Worm (Caenorhabditis elegans) whole organism, L2 larva: ENCODE results near the gene nlp-68.

ENCODE experiments used
- ceh-16 ChIP-seq: fragments of 150-350 bp; optimal IDR thresholded peaks from 2 replicates; lab custom pipeline; 2014; ENCODE audit warnings: missing biosample characterization, missing genetic modification characterization
- fos-1 ChIP-seq: fragments of 150-350 bp; optimal IDR thresholded peaks from 2 replicates; lab custom pipeline; 2014; ENCODE audit warnings: missing biosample characterization, missing genetic modification characterization
- gmeb-1 ChIP-seq: fragments of 150-350 bp; optimal IDR thresholded peaks from 2 replicates; lab custom pipeline; 2014; ENCODE audit warnings: missing biosample characterization, missing genetic modification characterization
- lin-13 ChIP-seq: fragments of 150-350 bp; optimal IDR thresholded peaks from 2 replicates; lab custom pipeline; 2014; ENCODE audit warnings: missing biosample characterization, missing genetic modification reagents, missing genetic modification characterization
- mab-5 ChIP-seq: fragments of 150-350 bp; optimal IDR thresholded peaks from 2 replicates; lab custom pipeline; 2014; ENCODE audit warnings: missing biosample characterization, missing genetic modification characterization
- nhr-11 ChIP-seq: fragments of 150-350 bp; optimal IDR thresholded peaks from 2 replicates; lab custom pipeline; 2014; ENCODE audit warnings: missing biosample characterization, missing genetic modification characterization
- nhr-12 ChIP-seq: fragments of 150-350 bp; optimal IDR thresholded peaks from 2 replicates; lab custom pipeline; 2014; ENCODE audit warnings: missing biosample characterization, missing genetic modification characterization
- nhr-237 ChIP-seq: fragments of 150-350 bp; optimal IDR thresholded peaks from 2 replicates; lab custom pipeline; 2014; ENCODE audit warnings: missing biosample characterization, missing genetic modification characterization
- nhr-25 ChIP-seq: fragments of 150-350 bp; sonication (generic microtip); optimal IDR thresholded peaks from 3 replicates; lab custom pipeline; 2014; ENCODE audit warnings: missing biosample characterization, missing genetic modification characterization
- unc-55 ChIP-seq: fragments of 150-350 bp; sonication (generic microtip); optimal IDR thresholded peaks from 3 replicates; lab custom pipeline; 2014; ENCODE audit warnings: missing biosample characterization, missing genetic modification reagents, missing genetic modification characterization
- unc-62 ChIP-seq: fragments of 150-350 bp; optimal IDR thresholded peaks from 2 replicates; lab custom pipeline; 2014; ENCODE audit warnings: missing biosample characterization, missing genetic modification reagents, missing genetic modification characterization
- zag-1 ChIP-seq: fragments of 150-350 bp; optimal IDR thresholded peaks from 2 replicates; lab custom pipeline; 2014; ENCODE audit warnings: missing biosample characterization, missing genetic modification characterization
- ztf-11 ChIP-seq: sonication (generic microtip); optimal IDR thresholded peaks from 2 replicates; lab custom pipeline; 2017; ENCODE audit warnings: missing biosample characterization, missing genetic modification characterization

ce11 chrIII:10519615-10520014 lies 19.3 kb downstream of the nlp-68 start:
- TF ChIP-seq nhr-237 (no peak), unc-55 (GFP tag; lab: Kevin White, UChicago) (no peak), nhr-11 (tag; lab: Kevin White, UChicago) (no peak), gmeb-1 (no peak), fos-1 (tag; lab: Kevin White, UChicago) (no peak), ceh-16 (tag; lab: Kevin White, UChicago) (no peak), mab-5 (tag; lab: Kevin White, UChicago) (no peak), nhr-12 (tag; lab: Kevin White, UChicago) (no peak), unc-62 (no peak), ztf-11 (no peak), nhr-25 (tag; lab: Kevin White, UChicago) (no peak), lin-13 (GFP tag; lab: Kevin White, UChicago) (no peak), zag-1 (no peak)
